Worm (Caenorhabditis elegans): ENCODE measurements around the gene sri-36.

DNA sequence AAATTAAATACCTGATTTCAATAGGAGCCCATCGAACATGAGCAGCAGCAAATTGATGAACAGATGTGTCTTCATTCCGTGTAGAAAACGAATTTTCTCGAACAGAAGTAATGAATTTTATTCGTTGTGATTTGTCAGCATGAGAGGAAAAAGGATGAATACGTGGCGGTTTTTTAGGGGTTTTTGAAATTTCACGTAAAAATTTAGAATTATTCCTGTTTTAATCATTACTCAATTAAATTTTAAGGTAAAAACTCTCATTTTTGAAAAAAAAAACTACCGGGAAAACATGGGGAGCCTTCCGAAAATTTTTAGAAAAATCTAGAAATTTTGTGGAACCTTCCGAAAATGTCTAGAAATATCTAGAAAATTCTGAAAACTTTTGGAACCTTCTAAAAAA lies 47.6 kb downstream of the sri-36 start, which contains the start of gene K02F6.7:
- TF ChIP-seq flt-1 (GFP tag; IDR thresholded peaks at IDR 0.05) = no peak
- TF ChIP-seq sea-1 (GFP tag; conservative IDR thresholded peaks at IDR 0.05) = no peak
- no peak for TF ChIP-seq hmg-4 (GFP tag; optimal IDR thresholded peaks at IDR 0.05)
- no peak for TF ChIP-seq ama-1 (optimal IDR thresholded peaks at IDR 0.05)
- no peak for TF ChIP-seq pes-1 (GFP tag; IDR thresholded peaks at IDR 0.05)
- no peak for TF ChIP-seq hnd-1 (tag; optimal IDR thresholded peaks at IDR 0.05)
- no peak for TF ChIP-seq B0310.2 (tag; optimal IDR thresholded peaks at IDR 0.05)
- no peak for TF ChIP-seq ets-7 (tag; optimal IDR thresholded peaks at IDR 0.05)
- TF ChIP-seq ceh-36 (tag; optimal IDR thresholded peaks at IDR 0.05) = no peak
- no peak for TF ChIP-seq tbx-37 (GFP tag; conservative IDR thresholded peaks at IDR 0.05)
- no peak for TF ChIP-seq ceh-13 (GFP tag; optimal IDR thresholded peaks at IDR 0.05)
- TF ChIP-seq tbx-11 (GFP tag; IDR thresholded peaks at IDR 0.05) = no peak
- no peak for TF ChIP-seq aly-1 (tag; optimal IDR thresholded peaks at IDR 0.05)
- TF ChIP-seq scrt-1 (GFP tag; IDR thresholded peaks at IDR 0.05) = no peak

All from whole organism, early embryonic.